Worm (Caenorhabditis elegans) whole organism, L4 larva: Measurements from ENCODE around the gene exc-1.

Experiments
- F26F4.8 ChIP-seq: fragments of 200-800 bp; sonication (Bioruptor generic); conservative IDR thresholded peaks from 2 replicates; pipeline ENCODE4 v1.3.6; 2022; ENCODE audit warnings: missing genetic modification characterization, missing compliant biosample characterization
- ZK546.5 ChIP-seq, 2 experiments: sonication (generic microtip); optimal IDR thresholded peaks; 2 replicates each; lab custom pipeline; 2017; ENCODE audit warnings: missing biosample characterization in 2 of 2, missing genetic modification characterization in 2 of 2
- aha-1 ChIP-seq: fragments of 150-350 bp; peaks from one replicate; lab custom pipeline; 2014; ENCODE audit warnings: missing biosample characterization, missing genetic modification characterization
- arid-1 ChIP-seq: fragments of 200-800 bp; sonication (Bioruptor generic); conservative IDR thresholded peaks from 2 replicates; pipeline ENCODE4 v1.3.6; 2022; ENCODE audit warnings: missing genetic modification reagents, missing genetic modification characterization, missing compliant biosample characterization
- ceh-20 ChIP-seq: fragments of 200-800 bp; sonication (Bioruptor generic); IDR thresholded peaks from 2 replicates; pipeline ENCODE4 v1.3.6; 2022; ENCODE audit warnings: missing genetic modification reagents, missing genetic modification characterization, missing compliant biosample characterization
- ceh-44 ChIP-seq: fragments of 200-800 bp; sonication (Bioruptor generic); IDR thresholded peaks from 2 replicates; pipeline ENCODE4 v1.3.6; 2022; ENCODE audit warnings: missing genetic modification reagents, missing genetic modification characterization, missing compliant biosample characterization
- ceh-62 ChIP-seq: sonication (generic microtip); optimal IDR thresholded peaks from 2 replicates; lab custom pipeline; 2017; ENCODE audit warnings: missing biosample characterization, missing genetic modification characterization
- ces-1 ChIP-seq: fragments of 150-350 bp; sonication (generic microtip); optimal IDR thresholded peaks from 4 replicates; lab custom pipeline; 2014; ENCODE audit warnings: missing biosample characterization, missing genetic modification reagents, missing genetic modification characterization
- daf-12 ChIP-seq: fragments of 150-350 bp; optimal IDR thresholded peaks from 2 replicates; lab custom pipeline; 2014; ENCODE audit warnings: missing biosample characterization, missing genetic modification reagents, missing genetic modification characterization
- daf-16 ChIP-seq, 3 experiments: sonication (generic microtip); optimal IDR thresholded peaks; 2 replicates each; lab custom pipeline; 2016 to 2017; ENCODE audit warnings: missing genetic modification characterization in 3 of 3, missing genetic modification reagents in 3 of 3, mild to moderate bottlenecking in 2 of 3, missing compliant biosample characterization in 2 of 3, missing biosample characterization in 1 of 3, moderate library complexity in 1 of 3
- dmd-8 ChIP-seq: fragments of 200-800 bp; sonication (Bioruptor generic); IDR thresholded peaks from 2 replicates; pipeline ENCODE4 v1.3.6; 2022; ENCODE audit warnings: missing genetic modification characterization, missing compliant biosample characterization
- duxl-1 ChIP-seq: sonication (generic microtip); optimal IDR thresholded peaks from 2 replicates; lab custom pipeline; 2016; ENCODE audit warnings: mild to moderate bottlenecking, missing genetic modification characterization, moderate library complexity, missing compliant biosample characterization; ENCODE audit not compliant: poor library complexity
- gei-8 ChIP-seq: fragments of 200-800 bp; sonication (Bioruptor generic); optimal IDR thresholded peaks from 2 replicates; lab custom pipeline; 2018; ENCODE audit warnings: mild to moderate bottlenecking, missing genetic modification characterization, missing compliant biosample characterization
- hlh-11 ChIP-seq: fragments of 200-800 bp; sonication (Bioruptor generic); optimal IDR thresholded peaks from 2 replicates; lab custom pipeline; 2018; ENCODE audit warnings: mild to moderate bottlenecking, missing genetic modification characterization, missing compliant biosample characterization
- hlh-30 ChIP-seq: sonication (generic microtip); optimal IDR thresholded peaks from 2 replicates; lab custom pipeline; 2017; ENCODE audit warnings: antibody characterized with exemption, mild to moderate bottlenecking, missing genetic modification characterization, missing compliant biosample characterization; ENCODE audit not compliant: insufficient read depth
- jun-1 ChIP-seq: fragments of 150-350 bp; optimal IDR thresholded peaks from 2 replicates; lab custom pipeline; 2014; ENCODE audit warnings: missing biosample characterization, missing genetic modification reagents, missing genetic modification characterization
- lin-1 ChIP-seq: fragments of 200-800 bp; sonication (Bioruptor generic); IDR thresholded peaks from 2 replicates; pipeline ENCODE4 v1.3.6; 2022; ENCODE audit warnings: missing genetic modification reagents, missing genetic modification characterization, missing compliant biosample characterization
- lin-15B ChIP-seq: fragments of 150-350 bp; sonication (generic microtip); optimal IDR thresholded peaks from 3 replicates; lab custom pipeline; 2014; ENCODE audit warnings: missing biosample characterization, missing genetic modification characterization
- lin-39 ChIP-seq: fragments of 150-350 bp; optimal IDR thresholded peaks from 2 replicates; lab custom pipeline; 2014; ENCODE audit warnings: missing biosample characterization, missing genetic modification reagents, missing genetic modification characterization
- lir-3 ChIP-seq: sonication (generic microtip); optimal IDR thresholded peaks from 2 replicates; lab custom pipeline; 2016; ENCODE audit warnings: mild to moderate bottlenecking, missing genetic modification characterization, missing compliant biosample characterization
- lsy-2 ChIP-seq, 2 experiments: fragments of 150-350 bp in 1 of 2; sonication (generic microtip) in 1 of 2; optimal IDR thresholded peaks; 2 replicates each; lab custom pipeline; 2014 to 2017; ENCODE audit warnings: missing biosample characterization in 2 of 2, missing genetic modification characterization in 2 of 2
- madf-5 ChIP-seq, 2 experiments: fragments of 200-800 bp; sonication (Bioruptor generic); IDR thresholded peaks; 2 replicates each; pipeline ENCODE4 v1.3.6; 2022; ENCODE audit warnings: missing compliant biosample characterization in 2 of 2, missing genetic modification characterization in 2 of 2
- mdt-29 ChIP-seq: fragments of 200-800 bp; sonication (Bioruptor generic); IDR thresholded peaks from 2 replicates; pipeline ENCODE4 v1.3.6; 2022; ENCODE audit warnings: missing genetic modification reagents, missing genetic modification characterization, missing compliant biosample characterization
- mep-1 ChIP-seq: fragments of 150-350 bp; sonication (generic microtip); optimal IDR thresholded peaks from 3 replicates; lab custom pipeline; 2014; ENCODE audit warnings: missing biosample characterization, missing genetic modification characterization
- mes-2 ChIP-seq: sonication (generic microtip); optimal IDR thresholded peaks from 2 replicates; lab custom pipeline; 2016; ENCODE audit warnings: missing genotype, mild to moderate bottlenecking, missing genetic modification characterization, missing compliant biosample characterization; ENCODE audit not compliant: poor library complexity, severe bottlenecking
- mxl-3 ChIP-seq: fragments of 200-800 bp; sonication (Bioruptor generic); optimal IDR thresholded peaks from 2 replicates; lab custom pipeline; 2018; ENCODE audit warnings: mild to moderate bottlenecking, missing genetic modification characterization, missing compliant biosample characterization
- nhr-10 ChIP-seq: fragments of 150-350 bp; optimal IDR thresholded peaks from 2 replicates; lab custom pipeline; 2014; ENCODE audit warnings: missing biosample characterization, missing genetic modification characterization
- nhr-102 ChIP-seq: sonication (generic microtip); optimal IDR thresholded peaks from 2 replicates; lab custom pipeline; 2016; ENCODE audit warnings: mild to moderate bottlenecking, missing genetic modification characterization, moderate library complexity, missing compliant biosample characterization
- nhr-237 ChIP-seq: sonication (generic microtip); optimal IDR thresholded peaks from 2 replicates; lab custom pipeline; 2017; ENCODE audit warnings: missing biosample characterization, missing genetic modification characterization
- nhr-25 ChIP-seq: sonication (generic microtip); optimal IDR thresholded peaks from 2 replicates; lab custom pipeline; 2017; ENCODE audit warnings: missing genetic modification characterization, mild to moderate bottlenecking, missing compliant biosample characterization, antibody characterized with exemption, moderate library complexity, borderline replicate concordance; ENCODE audit not compliant: insufficient read depth
- nhr-42 ChIP-seq: fragments of 200-800 bp; sonication (Bioruptor generic); IDR thresholded peaks from 2 replicates; pipeline ENCODE4 v1.3.6; 2022; ENCODE audit warnings: missing genetic modification characterization, missing compliant biosample characterization
- nhr-76 ChIP-seq: fragments of 150-350 bp; optimal IDR thresholded peaks from 2 replicates; lab custom pipeline; 2014; ENCODE audit warnings: missing biosample characterization, missing genetic modification characterization
- nhr-77 ChIP-seq: fragments of 150-350 bp; optimal IDR thresholded peaks from 2 replicates; lab custom pipeline; 2014; ENCODE audit warnings: missing biosample characterization, missing genetic modification characterization
- pha-4 ChIP-seq, 2 experiments: fragments of 150-350 bp in 1 of 2; fragments of 200-800 bp in 1 of 2; sonication (Bioruptor generic) in 1 of 2; IDR thresholded peaks in 1 of 2; optimal IDR thresholded peaks in 1 of 2; 2 replicates each; pipeline versions ENCODE4 v1.3.6 to Lab custom; 2014 to 2022; ENCODE audit warnings: missing genetic modification characterization in 2 of 2, missing genetic modification reagents in 2 of 2, missing biosample characterization in 1 of 2, missing compliant biosample characterization in 1 of 2
- pqm-1 ChIP-seq: sonication (generic microtip); optimal IDR thresholded peaks from 2 replicates; lab custom pipeline; 2017; ENCODE audit warnings: missing biosample characterization, missing genetic modification characterization
- sdz-12 ChIP-seq: fragments of 200-800 bp; sonication (Bioruptor generic); optimal IDR thresholded peaks from 2 replicates; lab custom pipeline; 2018; ENCODE audit warnings: mild to moderate bottlenecking, missing genetic modification characterization, missing compliant biosample characterization
- set-16 ChIP-seq: fragments of 200-800 bp; sonication (Bioruptor generic); IDR thresholded peaks from 2 replicates; pipeline ENCODE4 v1.3.6; 2022; ENCODE audit warnings: missing genetic modification reagents, missing genetic modification characterization, missing compliant biosample characterization
- skn-1 ChIP-seq: fragments of 150-350 bp; optimal IDR thresholded peaks from 2 replicates; lab custom pipeline; 2014; ENCODE audit warnings: missing biosample characterization, missing genetic modification characterization
- snpc-1.2 ChIP-seq: fragments of 200-800 bp; sonication (Bioruptor generic); IDR thresholded peaks from 2 replicates; pipeline ENCODE4 v1.3.6; 2022; ENCODE audit warnings: missing genetic modification reagents, missing genetic modification characterization, missing compliant biosample characterization
- spr-1 ChIP-seq: sonication (generic microtip); optimal IDR thresholded peaks from 2 replicates; lab custom pipeline; 2016; ENCODE audit warnings: mild to moderate bottlenecking, missing genetic modification characterization, missing compliant biosample characterization
- spr-3 ChIP-seq: fragments of 200-800 bp; sonication (Bioruptor generic); optimal IDR thresholded peaks from 2 replicates; lab custom pipeline; 2018; ENCODE audit warnings: mild to moderate bottlenecking, missing genetic modification characterization, missing compliant biosample characterization
- unc-130 ChIP-seq: sonication (generic microtip); optimal IDR thresholded peaks from 2 replicates; lab custom pipeline; 2016; ENCODE audit warnings: missing genetic modification reagents, missing genetic modification characterization, missing compliant biosample characterization
- unc-62 ChIP-seq, 3 experiments: fragments of 150-350 bp in 1 of 3; sonication (generic microtip); optimal IDR thresholded peaks in 2 of 3; peaks in 1 of 3; 1 replicate in 1 of 3; 2 replicates in 2 of 3; lab custom pipeline; 2014 to 2017; ENCODE audit warnings: missing biosample characterization in 3 of 3, missing genetic modification characterization in 3 of 3, missing genetic modification reagents in 3 of 3, missing genotype in 1 of 3
- vab-7 ChIP-seq: fragments of 200-800 bp; sonication (Bioruptor generic); IDR thresholded peaks from 2 replicates; pipeline ENCODE4 v1.3.6; 2022; ENCODE audit warnings: missing genetic modification reagents, missing genetic modification characterization, missing compliant biosample characterization
- zag-1 ChIP-seq: fragments of 150-350 bp; optimal IDR thresholded peaks from 2 replicates; lab custom pipeline; 2014; ENCODE audit warnings: missing biosample characterization, missing genetic modification characterization
- zfp-2 ChIP-seq: sonication (generic microtip); optimal IDR thresholded peaks from 2 replicates; lab custom pipeline; 2016; ENCODE audit warnings: mild to moderate bottlenecking, missing genetic modification characterization, missing compliant biosample characterization
- zfp-3 ChIP-seq: fragments of 200-800 bp; sonication (Bioruptor generic); conservative IDR thresholded peaks from 2 replicates; pipeline ENCODE4 v1.3.6; 2022; ENCODE audit warnings: missing genetic modification reagents, missing genetic modification characterization, missing compliant biosample characterization

The exc-1 gene

DNA sequence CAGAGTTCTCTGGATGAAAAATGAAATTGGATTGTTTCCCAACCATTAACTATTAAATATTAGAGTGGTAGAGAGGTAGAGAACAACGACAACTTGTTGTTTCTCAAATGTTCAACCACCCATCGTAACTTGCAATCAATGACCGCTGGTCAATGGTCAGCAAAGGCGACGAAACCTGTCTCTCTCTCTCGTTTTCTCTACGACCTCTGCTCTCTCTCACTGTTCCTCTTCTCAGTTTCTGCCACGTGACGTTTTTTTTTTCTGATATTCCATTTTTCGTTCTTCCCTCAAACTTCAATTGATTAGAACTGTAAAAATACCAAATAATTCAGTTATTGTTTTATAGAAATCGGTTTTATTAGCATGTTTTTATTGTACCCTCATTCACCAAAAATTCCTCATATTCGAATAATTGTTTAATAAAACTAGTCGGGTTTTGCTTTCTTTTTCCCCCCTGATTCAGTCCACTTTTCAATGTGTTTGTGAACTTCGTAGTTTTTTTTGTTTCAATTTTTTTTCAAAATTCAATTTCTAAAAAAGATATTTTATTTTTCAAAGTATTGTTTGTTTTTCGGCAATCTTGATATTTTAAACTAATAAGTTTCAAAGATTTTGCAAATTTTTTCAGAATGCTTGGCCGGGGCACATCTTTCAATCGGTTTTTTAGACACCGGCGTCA, 19.9 kb upstream of the exc-1 start, which contains the start of gene suox-1 (continued):
- TF ChIP-seq spr-3 (GFP tag; lab: Kevin White, UChicago) (no peak), nhr-237 (tag; lab: Kevin White, UChicago) (no peak), spr-1 (no peak), nhr-25 (no peak), nhr-102 (peak; percentile 17), lin-1 (GFP tag; lab: Robert Waterston, UW) (0 out of 2 replicates have a peak, but pooled peaks have one; percentile 11), nhr-77 (tag; lab: Kevin White, UChicago) (peak; percentile 42), pha-4 (GFP tag; IDR thresholded peaks at IDR 0.05; lab: Robert Waterston, UW) (no peak), pha-4 (tag; optimal IDR thresholded peaks at IDR 0.05; lab: Kevin White, UChicago) (no peak), gei-8 (GFP tag; lab: Kevin White, UChicago) (no peak), hlh-11 (tag; lab: Kevin White, UChicago) (peak; percentile 74), snpc-1.2 (GFP tag; lab: Robert Waterston, UW) (no peak), nhr-10 (tag; lab: Kevin White, UChicago) (no peak), aha-1 (tag; lab: Kevin White, UChicago) (peak; percentile 78), nhr-42 (GFP tag; lab: Robert Waterston, UW) (no peak), zfp-2 (tag; lab: Kevin White, UChicago) (no peak), skn-1 (tag; lab: Kevin White, UChicago) (no peak), nhr-76 (tag; lab: Kevin White, UChicago) (no peak), unc-62 (GFP tag; optimal IDR thresholded peaks at IDR 0.05 in 1 of 2; lab: Kevin White, UChicago) (peak in 1 of 2 experiments; percentile 81), unc-62 (tag; optimal IDR thresholded peaks at IDR 0.05; lab: Kevin White, UChicago) (no peak), pqm-1 (tag; lab: Kevin White, UChicago) (no peak), mxl-3 (GFP tag; lab: Kevin White, UChicago) (peak; percentile 18), ceh-62 (tag; lab: Kevin White, UChicago) (no peak), ceh-20 (peak; percentile 43; the same call in 1 of the 2 replicates), vab-7 (GFP tag; lab: Robert Waterston, UW) (no peak), F26F4.8 (GFP tag; lab: Robert Waterston, UW) (no peak), dmd-8 (GFP tag; lab: Robert Waterston, UW) (no peak), ces-1 (GFP tag; lab: Kevin White, UChicago) (no peak), lir-3 (no peak), ZK546.5 (tag; optimal IDR thresholded peaks at IDR 0.05; lab: Kevin White, UChicago) (no peak), unc-130 (GFP tag; lab: Kevin White, UChicago) (no peak), lsy-2 (tag; optimal IDR thresholded peaks at IDR 0.05; lab: Kevin White, UChicago) (peak in 1 of 2 experiments; percentile 44), sdz-12 (GFP tag; lab: Kevin White, UChicago) (no peak), daf-16 (GFP tag; optimal IDR thresholded peaks at IDR 0.05; lab: Kevin White, UChicago) (no peak), daf-16 (tag; optimal IDR thresholded peaks at IDR 0.05; lab: Kevin White, UChicago) (peak; percentile 65), madf-5 (GFP tag; IDR thresholded peaks at IDR 0.05; lab: Robert Waterston, UW) (no peak), mdt-29 (GFP tag; lab: Robert Waterston, UW) (no peak), mep-1 (no peak), lin-39 (tag; lab: Kevin White, UChicago) (no peak), hlh-30 (peak; percentile 82), zag-1 (tag; lab: Kevin White, UChicago) (no peak), ceh-44 (GFP tag; lab: Robert Waterston, UW) (no peak), arid-1 (GFP tag; lab: Robert Waterston, UW) (no peak), jun-1 (tag; lab: Kevin White, UChicago) (no peak), daf-12 (tag; lab: Kevin White, UChicago) (no peak), lin-15B (tag; lab: Kevin White, UChicago) (no peak), set-16 (GFP tag; lab: Robert Waterston, UW) (no peak), duxl-1 (tag; lab: Kevin White, UChicago) (no peak), mes-2 (tag; lab: Kevin White, UChicago) (no peak), zfp-3 (GFP tag; lab: Robert Waterston, UW) (no peak)
- TF ChIP-seq, all 104 proteins: peak for 16
